Fruit fly (Drosophila melanogaster) whole organism, embryonic: ENCODE data around the gene CG3748.

ENCODE experiments used
- CG12236 ChIP-seq: fragments of 200-800 bp; sonication (Bioruptor generic); optimal IDR thresholded peaks from 2 replicates; lab custom pipeline; 2016; ENCODE audit warnings: missing biosample characterization, missing genetic modification characterization
- CG33557 ChIP-seq: fragments of 200-800 bp; sonication (Bioruptor generic); optimal IDR thresholded peaks from 2 replicates; lab custom pipeline; 2019; ENCODE audit warnings: missing biosample characterization, mild to moderate bottlenecking, missing genetic modification characterization, moderate library complexity
- Opbp ChIP-seq: fragments of 200-800 bp; sonication (Bioruptor generic); IDR thresholded peaks from 3 replicates; pipeline ENCODE4 v1.3.6; 2022; ENCODE audit warnings: missing biosample characterization, missing genetic modification characterization; ENCODE audit not compliant: partially characterized antibody
- Sin3A ChIP-seq: fragments of >200 bp; optimal IDR thresholded peaks from 2 replicates; lab custom pipeline; 2018
- cato ChIP-seq: fragments of 200-800 bp; sonication (Bioruptor generic); optimal IDR thresholded peaks from 2 replicates; lab custom pipeline; 2016; ENCODE audit warnings: missing biosample characterization, missing genetic modification characterization, borderline replicate concordance
- kah ChIP-seq: fragments of 200-800 bp; sonication (Bioruptor generic); optimal IDR thresholded peaks from 2 replicates; lab custom pipeline; 2018; ENCODE audit warnings: missing biosample characterization, mild to moderate bottlenecking, missing genetic modification characterization
- lola ChIP-seq, 3 experiments: fragments of >200 bp in 2 of 3; fragments of 200-800 bp in 1 of 3; sonication (Bioruptor generic) in 1 of 3; optimal IDR thresholded peaks; 2 replicates each; lab custom pipeline; 2017 to 2019; ENCODE audit warnings: missing biosample characterization in 3 of 3, missing genetic modification characterization in 3 of 3, mild to moderate bottlenecking in 1 of 3, moderate library complexity in 1 of 3
- tll ChIP-seq, 2 experiments: fragments of 200-800 bp in 1 of 2; fragments of >200 bp in 1 of 2; sonication (Bioruptor generic) in 1 of 2; optimal IDR thresholded peaks; 2 replicates each; lab custom pipeline; 2017 to 2019; ENCODE audit warnings: missing biosample characterization in 2 of 2, missing genetic modification characterization in 2 of 2, mild to moderate bottlenecking in 1 of 2, moderate library complexity in 1 of 2

dm6 chr2L:9369724-9370123, 27.1 kb downstream of the CG3748 start:
- TF ChIP-seq kah (GFP tag; lab: Kevin White, UChicago) (no peak), Opbp (no peak), cato (no peak), Sin3A (lab: Kevin White, UChicago) (no peak), tll (GFP tag; optimal IDR thresholded peaks at IDR 0.05; lab: Kevin White, UChicago) (no peak), CG33557 (GFP tag; lab: Kevin White, UChicago) (no peak), lola (GFP tag; optimal IDR thresholded peaks at IDR 0.05; lab: Kevin White, UChicago) (no peak), CG12236 (GFP tag; lab: Kevin White, UChicago) (no peak)
